Worm (Caenorhabditis elegans) whole organism, late embryonic: ENCODE measurements around the gene F45D3.2.
A peak's percentile ranks its signal among the peaks of the same experiment; 100 is the strongest.

Experiments
- C08G9.2 ChIP-seq: sonication (generic microtip); optimal IDR thresholded peaks from 2 replicates; lab custom pipeline; 2016; ENCODE audit warnings: mild to moderate bottlenecking, missing genetic modification characterization, moderate library complexity, missing compliant biosample characterization
- F13H6.1 ChIP-seq: sonication (generic microtip); optimal IDR thresholded peaks from 2 replicates; lab custom pipeline; 2016; ENCODE audit warnings: missing genetic modification characterization, missing compliant biosample characterization
- K09A11.1 ChIP-seq: sonication (generic microtip); optimal IDR thresholded peaks from 2 replicates; lab custom pipeline; 2017; ENCODE audit warnings: antibody characterized with exemption, mild to moderate bottlenecking, missing genetic modification characterization, missing compliant biosample characterization; ENCODE audit not compliant: insufficient read depth
- ahr-1 ChIP-seq: sonication (generic microtip); optimal IDR thresholded peaks from 2 replicates; lab custom pipeline; 2016; ENCODE audit warnings: missing genetic modification characterization, missing compliant biosample characterization
- ama-1 ChIP-seq: fragments of 150-350 bp; optimal IDR thresholded peaks from 2 replicates; lab custom pipeline; 2014
- ceh-14 ChIP-seq: sonication (generic microtip); optimal IDR thresholded peaks from 2 replicates; lab custom pipeline; 2016; ENCODE audit warnings: missing genotype, missing genetic modification characterization, missing compliant biosample characterization
- ceh-18 ChIP-seq: sonication (generic microtip); optimal IDR thresholded peaks from 2 replicates; lab custom pipeline; 2016; ENCODE audit warnings: missing genetic modification characterization, missing compliant biosample characterization
- ceh-19 ChIP-seq: fragments of 200-800 bp; sonication (Bioruptor generic); optimal IDR thresholded peaks from 2 replicates; lab custom pipeline; 2018; ENCODE audit warnings: mild to moderate bottlenecking, missing genetic modification characterization, missing compliant biosample characterization
- ceh-22 ChIP-seq: sonication (generic microtip); optimal IDR thresholded peaks from 2 replicates; lab custom pipeline; 2017; ENCODE audit warnings: missing biosample characterization, missing genetic modification characterization
- ceh-24 ChIP-seq: sonication (generic microtip); optimal IDR thresholded peaks from 2 replicates; lab custom pipeline; 2016; ENCODE audit warnings: mild to moderate bottlenecking, missing genetic modification characterization, missing compliant biosample characterization
- ceh-31 ChIP-seq: sonication (generic microtip); optimal IDR thresholded peaks from 2 replicates; lab custom pipeline; 2016; ENCODE audit warnings: missing genetic modification characterization, missing compliant biosample characterization
- ceh-34 ChIP-seq: sonication (generic microtip); optimal IDR thresholded peaks from 2 replicates; lab custom pipeline; 2016; ENCODE audit warnings: mild to moderate bottlenecking, missing genetic modification characterization, missing compliant biosample characterization
- ceh-45 ChIP-seq: fragments of 200-800 bp; sonication (Bioruptor generic); IDR thresholded peaks from 2 replicates; pipeline ENCODE4 v1.3.6; 2022; ENCODE audit warnings: missing genetic modification reagents, missing genetic modification characterization, missing compliant biosample characterization
- ceh-9 ChIP-seq: sonication (generic microtip); optimal IDR thresholded peaks from 2 replicates; lab custom pipeline; 2016; ENCODE audit warnings: mild to moderate bottlenecking, missing genetic modification characterization, inconsistent platforms, missing compliant biosample characterization
- dmd-4 ChIP-seq: sonication (generic microtip); optimal IDR thresholded peaks from 2 replicates; lab custom pipeline; 2016; ENCODE audit warnings: borderline replicate concordance, missing genetic modification characterization, missing compliant biosample characterization
- elt-2 ChIP-seq: sonication (generic microtip); optimal IDR thresholded peaks from 2 replicates; lab custom pipeline; 2016; ENCODE audit warnings: missing genetic modification reagents, missing genetic modification characterization, missing compliant biosample characterization
- elt-4 ChIP-seq: sonication (generic microtip); optimal IDR thresholded peaks from 2 replicates; lab custom pipeline; 2016; ENCODE audit warnings: missing genetic modification characterization, missing compliant biosample characterization
- eyg-1 ChIP-seq: sonication (generic microtip); optimal IDR thresholded peaks from 2 replicates; lab custom pipeline; 2016; ENCODE audit warnings: missing genotype, missing genetic modification characterization, missing compliant biosample characterization
- fax-1 ChIP-seq: sonication (generic microtip); optimal IDR thresholded peaks from 2 replicates; lab custom pipeline; 2016; ENCODE audit warnings: missing genotype, missing genetic modification characterization, missing compliant biosample characterization
- gmeb-2 ChIP-seq: sonication (generic microtip); optimal IDR thresholded peaks from 2 replicates; lab custom pipeline; 2016; ENCODE audit warnings: missing genetic modification characterization, inconsistent platforms, missing compliant biosample characterization
- hlh-13 ChIP-seq: fragments of 200-800 bp; sonication (Bioruptor generic); optimal IDR thresholded peaks from 2 replicates; lab custom pipeline; 2018; ENCODE audit warnings: mild to moderate bottlenecking, missing genetic modification characterization, missing compliant biosample characterization
- hlh-6 ChIP-seq: sonication (generic microtip); optimal IDR thresholded peaks from 2 replicates; lab custom pipeline; 2016; ENCODE audit warnings: missing genotype, missing genetic modification characterization, missing compliant biosample characterization
- madf-2 ChIP-seq: sonication (generic microtip); optimal IDR thresholded peaks from 2 replicates; lab custom pipeline; 2017; ENCODE audit warnings: missing genetic modification characterization, missing compliant biosample characterization
- mec-3 ChIP-seq: sonication (generic microtip); optimal IDR thresholded peaks from 2 replicates; lab custom pipeline; 2016; ENCODE audit warnings: borderline replicate concordance, missing genetic modification characterization, missing compliant biosample characterization
- nfya-1 ChIP-seq: sonication (generic microtip); optimal IDR thresholded peaks from 2 replicates; lab custom pipeline; 2017; ENCODE audit warnings: missing genetic modification characterization, mild to moderate bottlenecking, missing compliant biosample characterization, antibody characterized with exemption, moderate library complexity
- nhr-11 ChIP-seq: fragments of 150-350 bp; optimal IDR thresholded peaks from 2 replicates; lab custom pipeline; 2014; ENCODE audit warnings: missing biosample characterization, missing genetic modification characterization
- nhr-232 ChIP-seq: sonication (generic microtip); optimal IDR thresholded peaks from 2 replicates; lab custom pipeline; 2016; ENCODE audit warnings: missing genetic modification characterization, missing compliant biosample characterization
- npax-4 ChIP-seq: sonication (generic microtip); optimal IDR thresholded peaks from 2 replicates; lab custom pipeline; 2016; ENCODE audit warnings: missing genetic modification characterization, missing compliant biosample characterization
- pqm-1 ChIP-seq: sonication (generic microtip); optimal IDR thresholded peaks from 2 replicates; lab custom pipeline; 2016; ENCODE audit warnings: missing genetic modification characterization, missing compliant biosample characterization
- rnt-1 ChIP-seq: sonication (generic microtip); optimal IDR thresholded peaks from 2 replicates; lab custom pipeline; 2016; ENCODE audit warnings: missing genetic modification characterization, missing compliant biosample characterization
- sdc-2 ChIP-seq: sonication (generic microtip); optimal IDR thresholded peaks from 2 replicates; lab custom pipeline; 2016; ENCODE audit warnings: missing genotype, missing genetic modification characterization, missing compliant biosample characterization
- syd-9 ChIP-seq: sonication (generic microtip); optimal IDR thresholded peaks from 2 replicates; lab custom pipeline; 2016; ENCODE audit warnings: mild to moderate bottlenecking, missing genetic modification characterization, moderate library complexity, missing compliant biosample characterization
- tbx-2 ChIP-seq: sonication (generic microtip); optimal IDR thresholded peaks from 2 replicates; lab custom pipeline; 2016; ENCODE audit warnings: missing genetic modification characterization, missing compliant biosample characterization
- unc-3 ChIP-seq, 2 experiments: fragments of 200-800 bp in 1 of 2; sonication (Bioruptor generic) in 1 of 2; sonication (generic microtip) in 1 of 2; conservative IDR thresholded peaks in 1 of 2; optimal IDR thresholded peaks in 1 of 2; 2 replicates each; pipeline versions ENCODE4 v1.3.6 to Lab custom; 2016 to 2022; ENCODE audit warnings: missing compliant biosample characterization in 2 of 2, missing genetic modification characterization in 2 of 2, missing genetic modification reagents in 1 of 2
- unc-55 ChIP-seq: sonication (generic microtip); optimal IDR thresholded peaks from 2 replicates; lab custom pipeline; 2017; ENCODE audit warnings: missing biosample characterization, missing genetic modification reagents, missing genetic modification characterization
- unc-86 ChIP-seq: sonication (generic microtip); optimal IDR thresholded peaks from 2 replicates; lab custom pipeline; 2016; ENCODE audit warnings: missing genetic modification characterization, missing compliant biosample characterization
- zip-5 ChIP-seq: sonication (generic microtip); optimal IDR thresholded peaks from 2 replicates; lab custom pipeline; 2016; ENCODE audit warnings: missing genetic modification characterization, missing compliant biosample characterization

Gene F45D3.2

DNA sequence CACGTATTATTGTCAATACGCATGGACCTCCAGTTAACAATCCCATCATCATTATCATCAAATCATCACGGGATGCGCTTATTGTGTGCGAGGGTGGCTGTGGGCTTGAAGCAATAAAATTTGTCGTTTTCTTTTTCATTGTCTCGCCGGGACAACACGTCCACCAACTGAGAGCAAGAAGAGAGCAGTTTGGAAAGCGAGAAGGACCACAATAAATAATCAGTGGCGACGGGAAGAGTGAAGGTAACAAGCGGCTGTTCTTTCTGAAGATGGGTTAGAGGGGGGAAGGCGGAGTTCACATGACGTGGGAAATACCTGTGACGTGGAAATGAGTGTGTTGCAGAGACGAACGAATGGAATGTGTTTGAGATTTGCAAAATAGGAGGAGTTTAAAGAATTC, 22.1 kb upstream of the F45D3.2 start:
- TF ChIP-seq unc-55 (GFP tag; lab: Kevin White, UChicago): peak; percentile 75
- peak; percentile 0 for TF ChIP-seq ceh-34 (tag; lab: Kevin White, UChicago)
- TF ChIP-seq rnt-1 (tag; lab: Kevin White, UChicago): peak; percentile 88
- peak; percentile 86 for TF ChIP-seq ceh-18 (tag; lab: Kevin White, UChicago)
- no peak for TF ChIP-seq elt-4 (tag; lab: Kevin White, UChicago)

DNA sequence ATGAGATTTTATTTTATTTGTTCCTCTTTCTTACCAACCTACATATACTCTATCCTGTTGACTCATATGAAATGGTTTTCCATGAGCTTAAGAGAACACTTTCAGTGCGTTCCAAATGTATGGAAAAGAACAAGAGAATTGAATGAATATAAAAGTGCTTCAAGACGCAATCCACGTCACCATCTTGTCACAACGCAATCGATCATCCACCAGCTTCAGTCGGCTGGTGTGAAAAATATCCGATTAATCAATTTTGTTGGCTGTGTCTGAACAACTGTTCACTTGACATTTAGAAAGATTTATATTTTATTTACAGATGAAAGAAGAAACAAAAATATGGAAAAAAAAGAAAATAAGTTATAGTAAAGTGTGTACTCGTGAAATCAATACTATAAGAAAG, 17.5 kb upstream of the F45D3.2 start:
- no peak for TF ChIP-seq pqm-1 (tag; lab: Kevin White, UChicago)
- TF ChIP-seq unc-55 (GFP tag; lab: Kevin White, UChicago): peak; percentile 79
- TF ChIP-seq, all 69 proteins: peak for 1

ce11 chrV:12525526-12525925, 15.3 kb upstream of the F45D3.2 start, which contains the start of gene dyf-4:
dyf-4 (minus strand) TSS chrV:12525738.
- TF ChIP-seq hlh-13 (GFP tag; lab: Kevin White, UChicago): no peak
- no peak for TF ChIP-seq ceh-9 (tag; lab: Kevin White, UChicago)
- TF ChIP-seq F13H6.1: no peak
- no peak for TF ChIP-seq nhr-11
- TF ChIP-seq, all 69 proteins: peak for 0

ce11 chrV:12526124-12526523, 14.7 kb upstream of the F45D3.2 start:
- TF ChIP-seq ceh-22 (no peak), ceh-24 (tag; lab: Kevin White, UChicago) (no peak), ceh-19 (GFP tag; lab: Kevin White, UChicago) (no peak), ceh-31 (tag; lab: Kevin White, UChicago) (no peak), tbx-2 (tag; lab: Kevin White, UChicago) (no peak), sdc-2 (no peak), unc-86 (tag; lab: Kevin White, UChicago) (no peak), syd-9 (tag; lab: Kevin White, UChicago) (no peak), ama-1 (no peak), K09A11.1 (no peak), npax-4 (tag; lab: Kevin White, UChicago) (no peak), madf-2 (tag; lab: Kevin White, UChicago) (no peak), unc-3 (GFP tag; conservative IDR thresholded peaks at IDR 0.05; lab: Robert Waterston, UW) (no peak), unc-3 (tag; optimal IDR thresholded peaks at IDR 0.05; lab: Kevin White, UChicago) (no peak), C08G9.2 (tag; lab: Kevin White, UChicago) (no peak), nfya-1 (no peak), ceh-45 (GFP tag; lab: Robert Waterston, UW) (no peak), elt-2 (tag; lab: Kevin White, UChicago) (no peak), ceh-14 (tag; lab: Kevin White, UChicago) (no peak), pqm-1 (tag; lab: Kevin White, UChicago) (no peak), hlh-13 (GFP tag; lab: Kevin White, UChicago) (no peak)
- TF ChIP-seq, all 69 proteins: peak for 0

DNA sequence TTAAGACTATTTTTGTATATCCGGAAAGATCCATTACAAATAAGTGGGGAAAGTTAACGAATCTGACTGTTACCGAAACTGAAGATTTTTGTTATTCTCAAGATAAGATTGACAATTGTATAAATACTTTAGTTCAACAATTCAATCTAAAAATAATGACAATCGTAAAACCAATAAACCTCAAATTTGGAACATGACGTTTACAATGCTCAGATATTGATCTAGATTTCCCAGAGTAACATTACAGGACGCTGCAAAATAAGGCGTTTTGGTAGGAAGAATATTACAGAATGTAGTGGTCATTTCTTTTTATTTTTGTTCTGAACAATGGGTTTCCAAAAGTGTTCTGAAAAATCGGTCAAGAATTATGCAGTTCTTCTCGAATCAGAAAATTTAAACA, 14.1 kb upstream of the F45D3.2 start, which contains the start of gene F45D3.1:
Gene F45D3.1 (plus strand): TSS at position 301 of the 400 bp plus-strand sequence.
- no peak for TF ChIP-seq ceh-24 (tag; lab: Kevin White, UChicago)
- no peak for TF ChIP-seq ceh-18 (tag; lab: Kevin White, UChicago)
- no peak for TF ChIP-seq syd-9 (tag; lab: Kevin White, UChicago)
- TF ChIP-seq mec-3 (tag; lab: Kevin White, UChicago): no peak
- no peak for TF ChIP-seq sdc-2
- TF ChIP-seq zip-5 (tag; lab: Kevin White, UChicago): no peak
- TF ChIP-seq dmd-4 (tag; lab: Kevin White, UChicago): no peak
- TF ChIP-seq unc-86 (tag; lab: Kevin White, UChicago): no peak
- TF ChIP-seq ahr-1 (tag; lab: Kevin White, UChicago): no peak
- TF ChIP-seq hlh-6 (tag; lab: Kevin White, UChicago): no peak
- no peak for TF ChIP-seq fax-1 (tag; lab: Kevin White, UChicago)
- TF ChIP-seq gmeb-2 (tag; lab: Kevin White, UChicago): no peak
- no peak for TF ChIP-seq nhr-232 (tag; lab: Kevin White, UChicago)
- TF ChIP-seq nhr-11: no peak
- no peak for TF ChIP-seq npax-4 (tag; lab: Kevin White, UChicago)
- TF ChIP-seq eyg-1 (tag; lab: Kevin White, UChicago): no peak
